Fruit fly (Drosophila melanogaster) whole organism, adult: ENCODE data around the gene CG12398.

Experiments
- CG11617 ChIP-seq: fragments of 200-800 bp; sonication (Bioruptor generic); optimal IDR thresholded peaks from 2 replicates; lab custom pipeline; 2017; ENCODE audit warnings: mild to moderate bottlenecking, missing biosample characterization, missing genetic modification reagents, missing genetic modification characterization
- CG12768 ChIP-seq: fragments of 200-800 bp; sonication (Bioruptor generic); optimal IDR thresholded peaks from 2 replicates; lab custom pipeline; 2017; ENCODE audit warnings: missing biosample characterization, missing genetic modification characterization, mild to moderate bottlenecking, moderate library complexity, missing genetic modification reagents
- CG14711 ChIP-seq: fragments of 200-800 bp; sonication (Bioruptor generic); optimal IDR thresholded peaks from 2 replicates; lab custom pipeline; 2018; ENCODE audit warnings: missing biosample characterization, mild to moderate bottlenecking, missing genetic modification characterization, moderate library complexity
- CG1620 ChIP-seq: fragments of 200-800 bp; sonication (Bioruptor generic); optimal IDR thresholded peaks from 2 replicates; lab custom pipeline; 2016; ENCODE audit warnings: missing biosample characterization, missing genetic modification characterization
- CG33017 ChIP-seq: fragments of 200-800 bp; sonication (Bioruptor generic); optimal IDR thresholded peaks from 2 replicates; lab custom pipeline; 2018; ENCODE audit warnings: missing biosample characterization, mild to moderate bottlenecking, missing genetic modification characterization, moderate library complexity
- CG5204 ChIP-seq: fragments of 200-800 bp; sonication (Bioruptor generic); optimal IDR thresholded peaks from 2 replicates; lab custom pipeline; 2016; ENCODE audit warnings: missing biosample characterization, missing genetic modification characterization
- CG7045 ChIP-seq: fragments of 200-800 bp; sonication (Bioruptor generic); optimal IDR thresholded peaks from 2 replicates; lab custom pipeline; 2017; ENCODE audit warnings: missing biosample characterization, mild to moderate bottlenecking, missing genetic modification characterization
- CG7101 ChIP-seq: fragments of 200-800 bp; sonication (Bioruptor generic); optimal IDR thresholded peaks from 2 replicates; lab custom pipeline; 2018; ENCODE audit warnings: missing biosample characterization, mild to moderate bottlenecking, missing genetic modification characterization, moderate library complexity
- Clk ChIP-seq: fragments of 200-800 bp; sonication (Bioruptor generic); optimal IDR thresholded peaks from 2 replicates; lab custom pipeline; 2017; ENCODE audit warnings: missing biosample characterization, missing genetic modification characterization
- Crg-1 ChIP-seq: fragments of 200-800 bp; sonication (Bioruptor generic); optimal IDR thresholded peaks from 2 replicates; lab custom pipeline; 2016; ENCODE audit warnings: missing biosample characterization, missing genetic modification characterization
- Hr96 ChIP-seq: fragments of 200-800 bp; sonication (Bioruptor generic); optimal IDR thresholded peaks from 2 replicates; lab custom pipeline; 2016; ENCODE audit warnings: missing biosample characterization, missing genetic modification characterization
- Mnt ChIP-seq: fragments of 200-800 bp; sonication (Bioruptor generic); optimal IDR thresholded peaks from 2 replicates; lab custom pipeline; 2016; ENCODE audit warnings: missing biosample characterization, mild to moderate bottlenecking, missing genetic modification characterization
- bab1 ChIP-seq: fragments of 200-800 bp; sonication (Bioruptor generic); optimal IDR thresholded peaks from 3 replicates; lab custom pipeline; 2019; ENCODE audit warnings: missing biosample characterization, mild to moderate bottlenecking, missing genetic modification characterization, moderate library complexity
- cic ChIP-seq: fragments of 200-800 bp; sonication (Bioruptor generic); optimal IDR thresholded peaks from 2 replicates; lab custom pipeline; 2017; ENCODE audit warnings: missing biosample characterization, mild to moderate bottlenecking, missing genetic modification characterization, moderate library complexity
- cnc ChIP-seq, 2 experiments: fragments of >200 bp; optimal IDR thresholded peaks; 2 replicates each; lab custom pipeline; 2017
- kay ChIP-seq: fragments of 200-800 bp; sonication (Bioruptor generic); peaks from one replicate; lab custom pipeline; 2016; ENCODE audit warnings: missing biosample characterization, missing genetic modification characterization, borderline replicate concordance
- ovo ChIP-seq: fragments of 200-800 bp; sonication (Bioruptor generic); optimal IDR thresholded peaks from 2 replicates; lab custom pipeline; 2016; ENCODE audit warnings: missing biosample characterization, missing genetic modification characterization
- pad ChIP-seq: fragments of 200-800 bp; sonication (Bioruptor generic); optimal IDR thresholded peaks from 3 replicates; lab custom pipeline; 2017; ENCODE audit warnings: missing biosample characterization, missing genetic modification characterization, mild to moderate bottlenecking, moderate library complexity, missing genetic modification reagents
- tj ChIP-seq: fragments of 200-800 bp; sonication (Bioruptor generic); optimal IDR thresholded peaks from 3 replicates; lab custom pipeline; 2017; ENCODE audit warnings: missing biosample characterization, mild to moderate bottlenecking, missing genetic modification characterization, moderate library complexity
- toe ChIP-seq: fragments of 200-800 bp; sonication (Bioruptor generic); optimal IDR thresholded peaks from 2 replicates; lab custom pipeline; 2016; ENCODE audit warnings: missing biosample characterization, missing genetic modification characterization

CG12398 gene

dm6 chrX:14913706-14914303 is at the start of gene CG12398:
TSS of gene CG12398 (minus strand) at chrX:14913812.
- TF ChIP-seq ovo (no peak), kay (no peak), CG7101 (tag; lab: Kevin White, UChicago) (no peak), tj (GFP tag; lab: Kevin White, UChicago) (peak; percentile 94), Mnt (GFP tag; lab: Kevin White, UChicago) (no peak), bab1 (GFP tag; lab: Kevin White, UChicago) (peak; percentile 44)

- TF ChIP-seq toe (GFP tag; lab: Kevin White, UChicago) (no peak), kay (no peak), Mnt (GFP tag; lab: Kevin White, UChicago) (no peak), CG7101 (tag; lab: Kevin White, UChicago) (no peak), CG7045 (GFP tag; lab: Kevin White, UChicago) (no peak), cic (GFP tag; lab: Kevin White, UChicago) (no peak), ovo (no peak), CG1620 (no peak), CG14711 (tag; lab: Kevin White, UChicago) (no peak), Clk (no peak), tj (GFP tag; lab: Kevin White, UChicago) (no peak), bab1 (GFP tag; lab: Kevin White, UChicago) (no peak), CG11617 (no peak), Crg-1 (GFP tag; lab: Kevin White, UChicago) (no peak), Hr96 (GFP tag; lab: Kevin White, UChicago) (no peak), CG12768 (no peak), cnc (optimal IDR thresholded peaks at IDR 0.05; lab: Kevin White, UChicago) (no peak), pad (no peak)
Observed at dm6 chrX:14960856-14961255, 47.2 kb upstream of the CG12398 start.

- TF ChIP-seq pad (no peak), CG5204 (no peak), ovo (peak; percentile 64), CG1620 (no peak)
Observed at dm6 chrX:14955050-14955783, 41.6 kb upstream of the CG12398 start, which contains the start of the genes CG9030 and eag. TSS of gene CG9030 (minus strand) at chrX:14955100. TSS of gene eag (plus strand) at chrX:14955477.

- peak; percentile 7 for TF ChIP-seq Hr96 (GFP tag; lab: Kevin White, UChicago)
- peak; percentile 31 for TF ChIP-seq CG7101 (tag; lab: Kevin White, UChicago)
- no peak for TF ChIP-seq toe (GFP tag; lab: Kevin White, UChicago)
- TF ChIP-seq CG1620 = peak; percentile 65
- TF ChIP-seq bab1 (GFP tag; lab: Kevin White, UChicago) = peak; percentile 7
Observed at dm6 chrX:14953896-14954295, 40.3 kb upstream of the CG12398 start.

dm6 chrX:14952845-14953720 is 39.5 kb upstream of the CG12398 start, which contains the start of gene pdgy:
TSS of gene pdgy (minus strand) at chrX:14953532.
- TF ChIP-seq Hr96 (GFP tag; lab: Kevin White, UChicago) = peak; percentile 34
- TF ChIP-seq kay = peak; percentile 13
- TF ChIP-seq pad = peak; percentile 84
- TF ChIP-seq CG11617 = no peak
- TF ChIP-seq tj (GFP tag; lab: Kevin White, UChicago) = peak; percentile 91
- peak; percentile 32 for TF ChIP-seq toe (GFP tag; lab: Kevin White, UChicago)
- no peak for TF ChIP-seq CG5204
- peak; percentile 28 for TF ChIP-seq cic (GFP tag; lab: Kevin White, UChicago)
- TF ChIP-seq CG12768 = peak; percentile 57

dm6 chrX:14952097-14952844 is 38.7 kb upstream of the CG12398 start:
- TF ChIP-seq CG33017 (no peak), CG14711 (tag; lab: Kevin White, UChicago) (peak; percentile 28), ovo (peak; percentile 47), CG12768 (no peak), bab1 (GFP tag; lab: Kevin White, UChicago) (peak; percentile 78), Crg-1 (GFP tag; lab: Kevin White, UChicago) (peak; percentile 18), cic (GFP tag; lab: Kevin White, UChicago) (no peak), pad (peak; percentile 86), CG1620 (no peak), kay (peak; percentile 45), tj (GFP tag; lab: Kevin White, UChicago) (peak; percentile 90), CG7045 (GFP tag; lab: Kevin White, UChicago) (peak; percentile 29), toe (GFP tag; lab: Kevin White, UChicago) (no peak), cnc (optimal IDR thresholded peaks at IDR 0.05; lab: Kevin White, UChicago) (no peak), CG11617 (peak; percentile 39), CG7101 (tag; lab: Kevin White, UChicago) (peak; percentile 62), CG5204 (no peak), Hr96 (GFP tag; lab: Kevin White, UChicago) (no peak), Mnt (GFP tag; lab: Kevin White, UChicago) (peak; percentile 1), Clk (no peak)
